Worm (Caenorhabditis elegans) whole organism, young adult: Measurements from ENCODE around the gene nth-1.

ENCODE experiments used
- B0035.1 ChIP-seq: sonication (generic microtip); optimal IDR thresholded peaks from 2 replicates; lab custom pipeline; 2016; ENCODE audit warnings: missing genetic modification characterization, mild to moderate bottlenecking, missing compliant biosample characterization, missing genotype, missing genetic modification reagents
- B0261.1 ChIP-seq: sonication (generic microtip); optimal IDR thresholded peaks from 2 replicates; lab custom pipeline; 2016; ENCODE audit warnings: mild to moderate bottlenecking, missing genetic modification characterization, moderate library complexity, missing compliant biosample characterization
- D2030.7 ChIP-seq: fragments of 200-800 bp; sonication (Bioruptor generic); IDR thresholded peaks from 2 replicates; pipeline ENCODE4 v1.3.6; 2022; ENCODE audit warnings: missing genetic modification reagents, missing genetic modification characterization, missing compliant biosample characterization
- F49E8.2 ChIP-seq: sonication (generic microtip); optimal IDR thresholded peaks from 3 replicates; lab custom pipeline; 2017; ENCODE audit warnings: missing genetic modification characterization, mild to moderate bottlenecking, missing compliant biosample characterization, antibody characterized with exemption, moderate library complexity; ENCODE audit not compliant: insufficient read depth
- F57A8.1 ChIP-seq: fragments of 200-800 bp; sonication (Bioruptor generic); optimal IDR thresholded peaks from 2 replicates; lab custom pipeline; 2018; ENCODE audit warnings: mild to moderate bottlenecking, missing genetic modification characterization, moderate library complexity, missing compliant biosample characterization
- T07F8.4 ChIP-seq: sonication (generic microtip); optimal IDR thresholded peaks from 2 replicates; lab custom pipeline; 2016; ENCODE audit warnings: mild to moderate bottlenecking, missing genetic modification characterization, moderate library complexity, missing compliant biosample characterization
- T26A5.8 ChIP-seq: sonication (generic microtip); optimal IDR thresholded peaks from 2 replicates; lab custom pipeline; 2016; ENCODE audit warnings: missing genetic modification characterization, missing compliant biosample characterization
- Y56A3A.18 ChIP-seq: fragments of 200-800 bp; sonication (Bioruptor generic); IDR thresholded peaks from 2 replicates; pipeline ENCODE4 v1.3.6; 2022; ENCODE audit warnings: missing genetic modification reagents, missing genetic modification characterization, missing compliant biosample characterization
- Y67H2A.10 ChIP-seq: fragments of 200-800 bp; sonication (Bioruptor generic); conservative IDR thresholded peaks from 2 replicates; pipeline ENCODE4 v1.3.6; 2022; ENCODE audit warnings: missing genetic modification reagents, missing genetic modification characterization, missing compliant biosample characterization
- Y79H2A.3 ChIP-seq: fragments of 200-800 bp; sonication (Bioruptor generic); conservative IDR thresholded peaks from 2 replicates; pipeline ENCODE4 v1.3.6; 2022; ENCODE audit warnings: missing genetic modification reagents, missing genetic modification characterization, missing compliant biosample characterization
- ZK185.1 ChIP-seq: sonication (generic microtip); optimal IDR thresholded peaks from 2 replicates; lab custom pipeline; 2016; ENCODE audit warnings: mild to moderate bottlenecking, missing genetic modification characterization, missing compliant biosample characterization; ENCODE audit not compliant: poor library complexity, severe bottlenecking
- akir-1 ChIP-seq: fragments of 200-800 bp; sonication (Bioruptor generic); optimal IDR thresholded peaks from 2 replicates; lab custom pipeline; 2018; ENCODE audit warnings: mild to moderate bottlenecking, missing genetic modification characterization, moderate library complexity, missing compliant biosample characterization
- ama-1 ChIP-seq, 3 experiments: fragments of 150-350 bp in 1 of 3; sonication (generic microtip) in 2 of 3; optimal IDR thresholded peaks; 2 replicates each; lab custom pipeline; 2014 to 2018; ENCODE audit warnings: missing biosample characterization in 2 of 3, missing genetic modification characterization in 2 of 3, missing genetic modification reagents in 2 of 3
- aptf-2 ChIP-seq: fragments of 200-800 bp; sonication (Bioruptor generic); conservative IDR thresholded peaks from 2 replicates; pipeline ENCODE4 v1.3.6; 2022; ENCODE audit warnings: missing genetic modification reagents, missing genetic modification characterization, missing compliant biosample characterization
- attf-5 ChIP-seq: fragments of 200-800 bp; sonication (Bioruptor generic); optimal IDR thresholded peaks from 2 replicates; lab custom pipeline; 2018; ENCODE audit warnings: mild to moderate bottlenecking, missing genetic modification characterization, missing compliant biosample characterization
- bed-1 ChIP-seq: fragments of 200-800 bp; sonication (Bioruptor generic); IDR thresholded peaks from 2 replicates; pipeline ENCODE4 v1.3.6; 2022; ENCODE audit warnings: missing genetic modification reagents, missing genetic modification characterization, missing compliant biosample characterization
- ccch-3 ChIP-seq: fragments of 200-800 bp; sonication (Bioruptor generic); optimal IDR thresholded peaks from 2 replicates; lab custom pipeline; 2018; ENCODE audit warnings: mild to moderate bottlenecking, missing genetic modification characterization, missing compliant biosample characterization
- cebp-2 ChIP-seq: fragments of 200-800 bp; sonication (Bioruptor generic); IDR thresholded peaks from 2 replicates; pipeline ENCODE4 v1.3.6; 2022; ENCODE audit warnings: missing genetic modification characterization, missing compliant biosample characterization
- ceh-100 ChIP-seq: fragments of 200-800 bp; sonication (Bioruptor generic); IDR thresholded peaks from 2 replicates; pipeline ENCODE4 v1.3.6; 2022; ENCODE audit warnings: missing genetic modification reagents, missing genetic modification characterization, missing compliant biosample characterization
- ceh-58 ChIP-seq: fragments of 200-800 bp; sonication (Bioruptor generic); IDR thresholded peaks from 2 replicates; pipeline ENCODE4 v1.3.6; 2022; ENCODE audit warnings: missing genetic modification characterization, missing compliant biosample characterization
- dox-1 ChIP-seq: fragments of 200-800 bp; sonication (Bioruptor generic); IDR thresholded peaks from 2 replicates; pipeline ENCODE4 v1.3.6; 2022; ENCODE audit warnings: missing genetic modification reagents, missing genetic modification characterization, missing compliant biosample characterization
- dpff-1 ChIP-seq: sonication (generic microtip); optimal IDR thresholded peaks from 2 replicates; lab custom pipeline; 2017; ENCODE audit warnings: mild to moderate bottlenecking, missing genetic modification characterization, missing compliant biosample characterization
- efl-1 ChIP-seq: fragments of 150-350 bp; optimal IDR thresholded peaks from 2 replicates; lab custom pipeline; 2014; ENCODE audit warnings: missing biosample characterization, missing genetic modification reagents, missing genetic modification characterization
- gei-17 ChIP-seq: fragments of 200-800 bp; sonication (Bioruptor generic); optimal IDR thresholded peaks from 2 replicates; lab custom pipeline; 2018; ENCODE audit warnings: mild to moderate bottlenecking, missing genetic modification characterization, missing compliant biosample characterization
- him-1 ChIP-seq: sonication (generic microtip); optimal IDR thresholded peaks from 2 replicates; lab custom pipeline; 2016; ENCODE audit warnings: missing genotype, missing genetic modification reagents, missing genetic modification characterization, missing compliant biosample characterization
- hmg-20 ChIP-seq: fragments of 200-800 bp; sonication (Bioruptor generic); IDR thresholded peaks from 2 replicates; pipeline ENCODE4 v1.3.6; 2022; ENCODE audit warnings: missing genetic modification reagents, missing genetic modification characterization, missing compliant biosample characterization
- lag-1 ChIP-seq: fragments of 200-800 bp; sonication (Bioruptor generic); IDR thresholded peaks from 2 replicates; pipeline ENCODE4 v1.3.6; 2022; ENCODE audit warnings: missing genetic modification reagents, missing genetic modification characterization, missing compliant biosample characterization
- let-526 ChIP-seq: fragments of 200-800 bp; sonication (Bioruptor generic); IDR thresholded peaks from 2 replicates; pipeline ENCODE4 v1.3.6; 2022; ENCODE audit warnings: missing genetic modification reagents, missing genetic modification characterization, missing compliant biosample characterization
- let-607 ChIP-seq, 2 experiments: fragments of 200-800 bp in 1 of 2; sonication (Bioruptor generic) in 1 of 2; sonication (generic microtip) in 1 of 2; optimal IDR thresholded peaks; 2 replicates each; lab custom pipeline; 2016 to 2018; ENCODE audit warnings: mild to moderate bottlenecking in 2 of 2, missing compliant biosample characterization in 2 of 2, missing genetic modification characterization in 2 of 2, moderate library complexity in 2 of 2, missing genotype in 1 of 2
- lin-35 ChIP-seq, 3 experiments: fragments of 150-350 bp in 2 of 3; sonication (generic microtip) in 1 of 3; optimal IDR thresholded peaks; 2 replicates each; lab custom pipeline; 2014 to 2018; ENCODE audit warnings: missing biosample characterization in 3 of 3, missing genetic modification characterization in 3 of 3, missing genetic modification reagents in 3 of 3
- lin-54 ChIP-seq: fragments of 200-800 bp; sonication (Bioruptor generic); optimal IDR thresholded peaks from 2 replicates; lab custom pipeline; 2018; ENCODE audit warnings: mild to moderate bottlenecking, missing genetic modification characterization, missing compliant biosample characterization
- madf-10 ChIP-seq: sonication (generic microtip); optimal IDR thresholded peaks from 2 replicates; lab custom pipeline; 2016; ENCODE audit warnings: mild to moderate bottlenecking, missing genetic modification characterization, missing compliant biosample characterization
- madf-3 ChIP-seq: fragments of 200-800 bp; sonication (Bioruptor generic); IDR thresholded peaks from 2 replicates; pipeline ENCODE4 v1.3.6; 2022; ENCODE audit warnings: missing genetic modification reagents, missing genetic modification characterization, missing compliant biosample characterization
- mxl-1 ChIP-seq: sonication (generic microtip); optimal IDR thresholded peaks from 2 replicates; lab custom pipeline; 2016; ENCODE audit warnings: missing genetic modification characterization, missing compliant biosample characterization
- nfya-1 ChIP-seq: sonication (generic microtip); optimal IDR thresholded peaks from 2 replicates; lab custom pipeline; 2017; ENCODE audit warnings: antibody characterized with exemption, missing compliant biosample characterization, missing genetic modification characterization, borderline replicate concordance; ENCODE audit not compliant: insufficient read depth
- nhr-179 ChIP-seq: sonication (generic microtip); optimal IDR thresholded peaks from 2 replicates; lab custom pipeline; 2016; ENCODE audit warnings: mild to moderate bottlenecking, missing genetic modification characterization, missing compliant biosample characterization
- rcor-1 ChIP-seq: fragments of 200-800 bp; sonication (Bioruptor generic); IDR thresholded peaks from 2 replicates; pipeline ENCODE4 v1.3.6; 2022; ENCODE audit warnings: missing genetic modification reagents, missing genetic modification characterization, missing compliant biosample characterization
- rpc-1 ChIP-seq, 2 experiments: fragments of 150-350 bp in 1 of 2; sonication (generic microtip) in 1 of 2; optimal IDR thresholded peaks; 2 replicates each; lab custom pipeline; 2014 to 2018; ENCODE audit warnings: missing biosample characterization in 1 of 2, missing genetic modification characterization in 1 of 2, missing genetic modification reagents in 1 of 2, missing genotype in 1 of 2
- sptf-2 ChIP-seq: fragments of 200-800 bp; sonication (Bioruptor generic); optimal IDR thresholded peaks from 2 replicates; lab custom pipeline; 2018; ENCODE audit warnings: mild to moderate bottlenecking, missing genetic modification characterization, missing compliant biosample characterization
- tbp1 ChIP-seq: fragments of 200-800 bp; sonication (Bioruptor generic); optimal IDR thresholded peaks from 2 replicates; lab custom pipeline; 2018; ENCODE audit warnings: mild to moderate bottlenecking, missing genetic modification characterization, missing compliant biosample characterization
- unc-130 ChIP-seq: sonication (generic microtip); optimal IDR thresholded peaks from 2 replicates; lab custom pipeline; 2016; ENCODE audit warnings: missing genetic modification reagents, missing genetic modification characterization, missing compliant biosample characterization
- xnd-1 ChIP-seq: sonication (generic microtip); optimal IDR thresholded peaks from 2 replicates; lab custom pipeline; 2016; ENCODE audit warnings: missing genotype, missing genetic modification reagents, missing genetic modification characterization, missing compliant biosample characterization
- zfh-2 ChIP-seq: fragments of 200-800 bp; sonication (Bioruptor generic); conservative IDR thresholded peaks from 2 replicates; pipeline ENCODE4 v1.3.6; 2022; ENCODE audit warnings: missing genetic modification reagents, missing genetic modification characterization, missing compliant biosample characterization
- ztf-26 ChIP-seq: sonication (generic microtip); optimal IDR thresholded peaks from 2 replicates; lab custom pipeline; 2017; ENCODE audit warnings: missing genetic modification characterization, missing compliant biosample characterization
- ztf-28 ChIP-seq: fragments of 200-800 bp; sonication (Bioruptor generic); IDR thresholded peaks from 2 replicates; pipeline ENCODE4 v1.3.6; 2022; ENCODE audit warnings: missing genetic modification reagents, missing genetic modification characterization, missing compliant biosample characterization
- ztf-6 ChIP-seq: fragments of 200-800 bp; sonication (Bioruptor generic); IDR thresholded peaks from 2 replicates; pipeline ENCODE4 v1.3.6; 2022; ENCODE audit warnings: missing genetic modification reagents, missing genetic modification characterization, missing compliant biosample characterization

The nth-1 gene

ce11 chrIII:4281955-4282618 is 12.0 kb downstream of the nth-1 start:
- TF ChIP-seq let-526 (GFP tag; lab: Robert Waterston, UW): peak; percentile 68
- peak; percentile 84 for TF ChIP-seq dpff-1
- peak; percentile 92 for TF ChIP-seq Y56A3A.18
- peak; percentile 95 for TF ChIP-seq dox-1 (GFP tag; lab: Robert Waterston, UW)
- no peak for TF ChIP-seq F49E8.2 (tag; lab: Kevin White, UChicago)
- TF ChIP-seq sptf-2 (GFP tag; lab: Kevin White, UChicago): no peak
- TF ChIP-seq unc-130 (GFP tag; lab: Kevin White, UChicago): peak; percentile 4
- peak; percentile 94 for TF ChIP-seq gei-17 (GFP tag; lab: Kevin White, UChicago)
- TF ChIP-seq D2030.7 (GFP tag; lab: Robert Waterston, UW): no peak
- no peak for TF ChIP-seq him-1 (tag; lab: Kevin White, UChicago)
- TF ChIP-seq T07F8.4: peak; percentile 13
- TF ChIP-seq nhr-179: no peak
- peak; percentile 100 for TF ChIP-seq zfh-2 (GFP tag; lab: Robert Waterston, UW)
- peak; percentile 24 for TF ChIP-seq ZK185.1 (tag; lab: Kevin White, UChicago)
- peak; percentile 34 for TF ChIP-seq F57A8.1 (GFP tag; lab: Kevin White, UChicago)
- TF ChIP-seq ztf-6 (GFP tag; lab: Robert Waterston, UW): peak; percentile 69; the same call in 1 of the 2 replicates
- TF ChIP-seq B0035.1 (tag; lab: Kevin White, UChicago): peak; percentile 89
- peak; percentile 98 for TF ChIP-seq attf-5
- TF ChIP-seq rpc-1 (optimal IDR thresholded peaks at IDR 0.05; lab: Kevin White, UChicago): no peak
- no peak for TF ChIP-seq rpc-1 (tag; optimal IDR thresholded peaks at IDR 0.05; lab: Kevin White, UChicago)
- TF ChIP-seq ceh-100 (GFP tag; lab: Robert Waterston, UW): peak; percentile 78
- peak; percentile 25 for TF ChIP-seq B0261.1 (tag; lab: Kevin White, UChicago)
- peak; percentile 61 for TF ChIP-seq akir-1
- TF ChIP-seq tbp1 (GFP tag; lab: Kevin White, UChicago): peak; percentile 72
- TF ChIP-seq Y79H2A.3 (GFP tag; lab: Robert Waterston, UW): no peak
- TF ChIP-seq hmg-20: peak; percentile 66; the same call in 1 of the 2 replicates
- TF ChIP-seq bed-1 (GFP tag; lab: Robert Waterston, UW): 0 out of 2 replicates have a peak, but pooled peaks have one; percentile 20
- no peak for TF ChIP-seq nfya-1
- TF ChIP-seq ztf-26 (tag; lab: Kevin White, UChicago): peak; percentile 98
- TF ChIP-seq cebp-2: 0 out of 2 replicates have a peak, but pooled peaks have one; percentile 47
- no peak for TF ChIP-seq mxl-1 (tag; lab: Kevin White, UChicago)
- TF ChIP-seq madf-3: peak; percentile 87
- 0 out of 2 replicates have a peak, but pooled peaks have one; percentile 11 for TF ChIP-seq ztf-28 (GFP tag; lab: Robert Waterston, UW)
- TF ChIP-seq xnd-1 (tag; lab: Kevin White, UChicago): no peak
- TF ChIP-seq lag-1 (GFP tag; lab: Robert Waterston, UW): peak; percentile 91; the same call in 1 of the 2 replicates
- TF ChIP-seq ccch-3 (GFP tag; lab: Kevin White, UChicago): no peak
- TF ChIP-seq lin-35 (GFP tag; optimal IDR thresholded peaks at IDR 0.05; lab: Kevin White, UChicago): peak in 2 of 3 experiments; percentile 42 to 89
- peak; percentile 82 for TF ChIP-seq lin-54 (GFP tag; lab: Kevin White, UChicago)
- peak; percentile 79 for TF ChIP-seq rcor-1
- TF ChIP-seq madf-10 (tag; lab: Kevin White, UChicago): peak; percentile 98
- 0 out of 2 replicates have a peak, but pooled peaks have one; percentile 31 for TF ChIP-seq aptf-2 (GFP tag; lab: Robert Waterston, UW)
- no peak; the same call in 1 of the 2 replicates for TF ChIP-seq Y67H2A.10 (GFP tag; lab: Robert Waterston, UW)
- no peak for TF ChIP-seq efl-1 (GFP tag; lab: Kevin White, UChicago)
- no peak for TF ChIP-seq T26A5.8 (tag; lab: Kevin White, UChicago)
- TF ChIP-seq ama-1 (optimal IDR thresholded peaks at IDR 0.05; lab: Kevin White, UChicago): no peak
- no peak for TF ChIP-seq ama-1 (GFP tag; optimal IDR thresholded peaks at IDR 0.05; lab: Kevin White, UChicago)
- peak; percentile 93 to 95 for TF ChIP-seq let-607 (tag; optimal IDR thresholded peaks at IDR 0.05; lab: Kevin White, UChicago)
- TF ChIP-seq ceh-58 (GFP tag; lab: Robert Waterston, UW): no peak
